Fruit fly (Drosophila melanogaster) whole organism, embryonic: ENCODE data around the gene sdt.

ENCODE experiments used
- B-H1 ChIP-seq: fragments of 200-800 bp; sonication (Bioruptor generic); IDR thresholded peaks from 3 replicates; pipeline ENCODE4 v1.3.6; 2022; ENCODE audit warnings: missing biosample characterization, missing genetic modification characterization
- BtbVII ChIP-seq: fragments of 200-800 bp; sonication (Bioruptor generic); optimal IDR thresholded peaks from 3 replicates; lab custom pipeline; 2017; ENCODE audit warnings: missing biosample characterization, mild to moderate bottlenecking, missing genetic modification characterization
- Bteb2 ChIP-seq: fragments of 200-800 bp; sonication (Bioruptor generic); optimal IDR thresholded peaks from 2 replicates; lab custom pipeline; 2016; ENCODE audit warnings: missing biosample characterization, missing genetic modification characterization
- CG10267 ChIP-seq: fragments of 200-800 bp; sonication (Bioruptor generic); optimal IDR thresholded peaks from 2 replicates; lab custom pipeline; 2018; ENCODE audit warnings: missing biosample characterization, mild to moderate bottlenecking, missing genetic modification characterization, moderate library complexity
- CG10543 ChIP-seq: fragments of 200-800 bp; sonication (Bioruptor generic); optimal IDR thresholded peaks from 3 replicates; lab custom pipeline; 2017; ENCODE audit warnings: missing biosample characterization, mild to moderate bottlenecking, missing genetic modification characterization, moderate library complexity
- CG11696 ChIP-seq: fragments of 200-800 bp; sonication (Bioruptor generic); IDR thresholded peaks from 2 replicates; pipeline ENCODE4 v1.3.6; 2022; ENCODE audit warnings: missing biosample characterization, missing genetic modification characterization
- CG16779 ChIP-seq: fragments of 200-800 bp; sonication (Bioruptor generic); IDR thresholded peaks from 2 replicates; pipeline ENCODE4 v1.3.6; 2022; ENCODE audit warnings: missing biosample characterization, missing genetic modification characterization
- CG16813 ChIP-seq: fragments of 200-800 bp; sonication (Bioruptor generic); IDR thresholded peaks from 3 replicates; pipeline ENCODE4 v1.3.6; 2022; ENCODE audit warnings: missing biosample characterization, missing genetic modification characterization; ENCODE audit not compliant: partially characterized antibody
- CG17361 ChIP-seq: fragments of 200-800 bp; sonication (Bioruptor generic); IDR thresholded peaks from 3 replicates; pipeline ENCODE4 v1.3.6; 2022; ENCODE audit warnings: missing biosample characterization, missing genetic modification characterization
- CG18262 ChIP-seq: fragments of 200-800 bp; optimal IDR thresholded peaks from 3 replicates; lab custom pipeline; 2019; ENCODE audit warnings: missing biosample characterization, mild to moderate bottlenecking, missing genetic modification characterization, moderate library complexity
- CG1832 ChIP-seq: fragments of 200-800 bp; sonication (Bioruptor generic); optimal IDR thresholded peaks from 2 replicates; lab custom pipeline; 2017; ENCODE audit warnings: missing biosample characterization, mild to moderate bottlenecking, missing genetic modification characterization, inconsistent platforms
- CG2678 ChIP-seq: fragments of 200-800 bp; sonication (Bioruptor generic); optimal IDR thresholded peaks from 3 replicates; lab custom pipeline; 2019; ENCODE audit warnings: missing biosample characterization, mild to moderate bottlenecking, missing genetic modification characterization, moderate library complexity
- CG31388 ChIP-seq: fragments of 200-800 bp; sonication (Bioruptor generic); optimal IDR thresholded peaks from 2 replicates; lab custom pipeline; 2016; ENCODE audit warnings: missing biosample characterization, missing genetic modification characterization
- CG3847 ChIP-seq: fragments of 200-800 bp; sonication (Bioruptor generic); IDR thresholded peaks from 2 replicates; pipeline ENCODE4 v1.3.6; 2022; ENCODE audit warnings: missing biosample characterization, missing genetic modification characterization
- CG42726 ChIP-seq: fragments of 200-800 bp; sonication (Bioruptor generic); IDR thresholded peaks from 2 replicates; pipeline ENCODE4 v1.3.6; 2022; ENCODE audit warnings: missing biosample characterization, missing genetic modification characterization; ENCODE audit not compliant: partially characterized antibody
- CG5953 ChIP-seq: fragments of 200-800 bp; sonication (Bioruptor generic); IDR thresholded peaks from 2 replicates; pipeline ENCODE4 v1.3.6; 2022; ENCODE audit warnings: missing biosample characterization, missing genetic modification characterization
- CG7745 ChIP-seq: fragments of 200-800 bp; sonication (Bioruptor generic); optimal IDR thresholded peaks from 2 replicates; lab custom pipeline; 2018; ENCODE audit warnings: missing biosample characterization, mild to moderate bottlenecking, missing genetic modification characterization, moderate library complexity
- CG7839 ChIP-seq: fragments of 200-800 bp; sonication (Bioruptor generic); optimal IDR thresholded peaks from 3 replicates; lab custom pipeline; 2018; ENCODE audit warnings: missing biosample characterization, mild to moderate bottlenecking, missing genetic modification characterization, moderate library complexity
- CG8281 ChIP-seq: fragments of 200-800 bp; sonication (Bioruptor generic); optimal IDR thresholded peaks from 2 replicates; lab custom pipeline; 2018; ENCODE audit warnings: missing biosample characterization, mild to moderate bottlenecking, missing genetic modification characterization, moderate library complexity
- CG9437 ChIP-seq: fragments of 200-800 bp; sonication (Bioruptor generic); optimal IDR thresholded peaks from 2 replicates; lab custom pipeline; 2018; ENCODE audit warnings: missing biosample characterization, mild to moderate bottlenecking, missing genetic modification characterization
- CG9932 ChIP-seq: fragments of 200-800 bp; sonication (Bioruptor generic); IDR thresholded peaks from 2 replicates; pipeline ENCODE4 v1.3.6; 2022; ENCODE audit warnings: missing biosample characterization, missing genetic modification characterization
- Camta ChIP-seq: fragments of 200-800 bp; sonication (Bioruptor generic); optimal IDR thresholded peaks from 2 replicates; lab custom pipeline; 2016; ENCODE audit warnings: missing biosample characterization, missing genetic modification characterization
- Gug ChIP-seq: fragments of 200-800 bp; sonication (Bioruptor generic); IDR thresholded peaks from 4 replicates; pipeline ENCODE4 v1.3.6; 2022; ENCODE audit warnings: missing biosample characterization, missing genetic modification characterization
- Hand ChIP-seq: fragments of 200-800 bp; sonication (Bioruptor generic); optimal IDR thresholded peaks from 2 replicates; lab custom pipeline; 2017; ENCODE audit warnings: mild to moderate bottlenecking, missing biosample characterization, missing genetic modification reagents, missing genetic modification characterization
- HmgZ ChIP-seq: fragments of 200-800 bp; sonication (Bioruptor generic); optimal IDR thresholded peaks from 2 replicates; lab custom pipeline; 2018; ENCODE audit warnings: missing biosample characterization, mild to moderate bottlenecking, missing genetic modification characterization
- Hr39 ChIP-seq: fragments of >200 bp; optimal IDR thresholded peaks from 2 replicates; lab custom pipeline; 2017
- Hr51 ChIP-seq, 2 experiments: fragments of 200-800 bp; sonication (Bioruptor generic); optimal IDR thresholded peaks; 2 replicates in 1 of 2; 3 replicates in 1 of 2; lab custom pipeline; 2016 to 2018; ENCODE audit warnings: missing biosample characterization in 2 of 2, missing genetic modification characterization in 2 of 2, mild to moderate bottlenecking in 1 of 2, moderate library complexity in 1 of 2
- Lim3 ChIP-seq: fragments of 200-800 bp; sonication (Bioruptor generic); IDR thresholded peaks from 2 replicates; pipeline ENCODE4 v1.3.6; 2022; ENCODE audit warnings: missing biosample characterization, missing genetic modification characterization
- MTF-1 ChIP-seq: fragments of 200-800 bp; sonication (Bioruptor generic); optimal IDR thresholded peaks from 2 replicates; lab custom pipeline; 2018; ENCODE audit warnings: missing biosample characterization, mild to moderate bottlenecking, missing genetic modification characterization, borderline replicate concordance
- Mrtf ChIP-seq: fragments of 200-800 bp; sonication (Bioruptor generic); IDR thresholded peaks from 3 replicates; pipeline ENCODE4 v1.3.6; 2022; ENCODE audit warnings: missing biosample characterization, missing genetic modification characterization
- Neu2 ChIP-seq: fragments of 200-800 bp; sonication (Bioruptor generic); optimal IDR thresholded peaks from 3 replicates; lab custom pipeline; 2016; ENCODE audit warnings: missing biosample characterization, missing genetic modification characterization, borderline replicate concordance
- Oaz ChIP-seq: fragments of 200-800 bp; sonication (Bioruptor generic); IDR thresholded peaks from 2 replicates; pipeline ENCODE4 v1.3.6; 2022; ENCODE audit warnings: missing biosample characterization, missing genetic modification characterization
- az2 ChIP-seq: fragments of 200-800 bp; sonication (Bioruptor generic); optimal IDR thresholded peaks from 3 replicates; lab custom pipeline; 2016; ENCODE audit warnings: missing biosample characterization, missing genetic modification characterization
- bsh ChIP-seq, 2 experiments: fragments of 200-800 bp; sonication (Bioruptor generic); optimal IDR thresholded peaks; 2 replicates each; lab custom pipeline; 2017 to 2018; ENCODE audit warnings: mild to moderate bottlenecking in 2 of 2, missing biosample characterization in 2 of 2, missing genetic modification characterization in 2 of 2, moderate library complexity in 1 of 2
- corto ChIP-seq: fragments of 200-800 bp; sonication (Bioruptor generic); optimal IDR thresholded peaks from 2 replicates; lab custom pipeline; 2016; ENCODE audit warnings: missing biosample characterization, mild to moderate bottlenecking, missing genetic modification characterization, moderate library complexity
- crp ChIP-seq, 2 experiments: fragments of 200-800 bp; sonication (Bioruptor generic); optimal IDR thresholded peaks; 2 replicates in 1 of 2; 3 replicates in 1 of 2; lab custom pipeline; 2017; ENCODE audit warnings: missing biosample characterization in 2 of 2, missing genetic modification characterization in 2 of 2, mild to moderate bottlenecking in 1 of 2, moderate library complexity in 1 of 2
- dan ChIP-seq: fragments of 200-800 bp; sonication (Bioruptor generic); IDR thresholded peaks from 2 replicates; pipeline ENCODE4 v1.3.6; 2022; ENCODE audit warnings: missing biosample characterization, missing genetic modification characterization
- dm ChIP-seq: fragments of 200-800 bp; sonication (Bioruptor generic); optimal IDR thresholded peaks from 3 replicates; lab custom pipeline; 2016; ENCODE audit warnings: missing biosample characterization, missing genetic modification characterization
- esg ChIP-seq: fragments of 200-800 bp; sonication (Bioruptor generic); conservative IDR thresholded peaks from 2 replicates; pipeline ENCODE4 v1.3.6; 2022; ENCODE audit warnings: missing biosample characterization, missing genetic modification characterization
- exex ChIP-seq: fragments of 200-800 bp; sonication (Bioruptor generic); optimal IDR thresholded peaks from 4 replicates; lab custom pipeline; 2018; ENCODE audit warnings: missing biosample characterization, mild to moderate bottlenecking, missing genetic modification characterization, moderate library complexity
- gce ChIP-seq: fragments of 200-800 bp; sonication (Bioruptor generic); IDR thresholded peaks from 3 replicates; pipeline ENCODE4 v1.3.6; 2022; ENCODE audit warnings: missing biosample characterization, missing genetic modification characterization
- gem ChIP-seq: fragments of 200-800 bp; sonication (Bioruptor generic); optimal IDR thresholded peaks from 2 replicates; lab custom pipeline; 2019; ENCODE audit warnings: missing biosample characterization, mild to moderate bottlenecking, missing genetic modification characterization, moderate library complexity
- grau ChIP-seq: fragments of 200-800 bp; optimal IDR thresholded peaks from 3 replicates; lab custom pipeline; 2019; ENCODE audit warnings: missing biosample characterization, mild to moderate bottlenecking, missing genetic modification characterization, moderate library complexity
- lbe ChIP-seq: fragments of 200-800 bp; sonication (Bioruptor generic); optimal IDR thresholded peaks from 2 replicates; lab custom pipeline; 2016; ENCODE audit warnings: missing biosample characterization, mild to moderate bottlenecking, missing genetic modification characterization
- onecut ChIP-seq: fragments of 200-800 bp; sonication (Bioruptor generic); IDR thresholded peaks from 2 replicates; pipeline ENCODE4 v1.3.6; 2022; ENCODE audit warnings: missing biosample characterization, missing genetic modification characterization
- prd ChIP-seq, 3 experiments: fragments of >200 bp in 2 of 3; fragments of 200-800 bp in 1 of 3; sonication (Bioruptor generic) in 1 of 3; optimal IDR thresholded peaks in 2 of 3; IDR thresholded peaks in 1 of 3; 2 replicates in 2 of 3; 3 replicates in 1 of 3; pipeline versions ENCODE4 v1.3.6 to Lab custom; 2017 to 2022; ENCODE audit warnings: missing biosample characterization in 1 of 3, missing genetic modification characterization in 1 of 3
- sisA ChIP-seq: fragments of 200-800 bp; sonication (Bioruptor generic); IDR thresholded peaks from 2 replicates; pipeline ENCODE4 v1.3.6; 2022; ENCODE audit warnings: missing biosample characterization, missing genetic modification characterization
- slbo ChIP-seq: fragments of 200-800 bp; sonication (Bioruptor generic); IDR thresholded peaks from 2 replicates; pipeline ENCODE4 v1.3.6; 2022; ENCODE audit warnings: missing biosample characterization, missing genetic modification characterization
- twi ChIP-seq: fragments of 200-800 bp; optimal IDR thresholded peaks from 2 replicates; lab custom pipeline; 2019; ENCODE audit warnings: missing biosample characterization, mild to moderate bottlenecking, missing genetic modification characterization, moderate library complexity
- wek ChIP-seq: fragments of 200-800 bp; sonication (Bioruptor generic); optimal IDR thresholded peaks from 3 replicates; lab custom pipeline; 2018; ENCODE audit warnings: missing biosample characterization, mild to moderate bottlenecking, missing genetic modification characterization, moderate library complexity

Gene sdt

DNA sequence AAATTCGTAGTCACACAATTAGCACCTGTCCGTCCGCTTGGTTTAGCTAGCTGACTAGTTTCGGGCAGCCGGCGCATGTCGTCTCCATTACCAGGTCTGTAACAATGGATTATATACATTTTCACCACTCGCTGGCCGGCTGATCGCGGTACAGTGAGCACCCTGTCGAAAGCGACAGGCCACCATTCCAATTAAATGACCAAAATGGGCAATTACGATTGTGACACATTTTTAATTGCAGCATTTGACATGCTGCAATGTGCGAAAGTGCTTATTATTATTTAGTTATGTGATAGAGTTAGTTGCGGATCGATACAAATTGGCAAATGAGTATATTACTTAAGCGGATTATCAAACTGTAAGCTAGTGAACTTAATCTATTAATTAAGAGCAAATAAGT lies 84.9 kb downstream of the sdt start (continued):
- TF ChIP-seq CG42726 (GFP tag; lab: Robert Waterston, UW): no peak
- TF ChIP-seq CG8281 (tag; lab: Kevin White, UChicago): no peak
- no peak for TF ChIP-seq B-H1 (GFP tag; lab: Robert Waterston, UW)
- TF ChIP-seq CG17361 (GFP tag; lab: Robert Waterston, UW): peak; percentile 42; the same call in 1 of the 3 replicates
- TF ChIP-seq Hr51 (GFP tag; optimal IDR thresholded peaks at IDR 0.05; lab: Kevin White, UChicago): peak in 1 of 2 experiments; percentile 30
- TF ChIP-seq CG16779: no peak
- no peak for TF ChIP-seq CG5953 (GFP tag; lab: Robert Waterston, UW)
- TF ChIP-seq wek (GFP tag; lab: Kevin White, UChicago): no peak
- TF ChIP-seq Bteb2 (GFP tag; lab: Kevin White, UChicago): no peak
- no peak for TF ChIP-seq crp (GFP tag; optimal IDR thresholded peaks at IDR 0.05; lab: Kevin White, UChicago)
- 0 out of 2 replicates have a peak, but pooled peaks have one; percentile 27 for TF ChIP-seq sisA
- 0 out of 2 replicates have a peak, but pooled peaks have one; percentile 7 for TF ChIP-seq Oaz (GFP tag; lab: Robert Waterston, UW)
- no peak for TF ChIP-seq CG16813 (GFP tag; lab: Robert Waterston, UW)
- TF ChIP-seq CG11696 (GFP tag; lab: Robert Waterston, UW): no peak
- peak; percentile 44 for TF ChIP-seq CG2678 (tag; lab: Kevin White, UChicago)
- TF ChIP-seq prd (optimal IDR thresholded peaks at IDR 0.05; lab: Kevin White, UChicago): no peak
- peak; percentile 18; the same call in 1 of the 3 replicates for TF ChIP-seq prd (GFP tag; IDR thresholded peaks at IDR 0.05; lab: Robert Waterston, UW)
- TF ChIP-seq corto (GFP tag; lab: Kevin White, UChicago): no peak
- no peak for TF ChIP-seq HmgZ (tag; lab: Kevin White, UChicago)
- TF ChIP-seq CG9437 (GFP tag; lab: Kevin White, UChicago): peak; percentile 12
- no peak for TF ChIP-seq Hand (GFP tag; lab: Kevin White, UChicago)
- no peak for TF ChIP-seq lbe
- no peak for TF ChIP-seq onecut (GFP tag; lab: Robert Waterston, UW)
- TF ChIP-seq grau (tag; lab: Kevin White, UChicago): peak; percentile 76
- no peak for TF ChIP-seq Gug (GFP tag; lab: Robert Waterston, UW)
- TF ChIP-seq Hr39: no peak
- TF ChIP-seq gem (tag; lab: Kevin White, UChicago): peak; percentile 34
- no peak for TF ChIP-seq gce (GFP tag; lab: Robert Waterston, UW)
- no peak for TF ChIP-seq exex
- TF ChIP-seq CG3847 (GFP tag; lab: Robert Waterston, UW): peak; percentile 10; the same call in 1 of the 2 replicates
- no peak for TF ChIP-seq CG7745
- no peak for TF ChIP-seq Mrtf (GFP tag; lab: Robert Waterston, UW)
- no peak for TF ChIP-seq BtbVII (GFP tag; lab: Kevin White, UChicago)
- TF ChIP-seq Lim3 (GFP tag; lab: Robert Waterston, UW): no peak
- peak; percentile 37 for TF ChIP-seq slbo (GFP tag; lab: Robert Waterston, UW)
- TF ChIP-seq CG7839 (tag; lab: Kevin White, UChicago): peak; percentile 20
- TF ChIP-seq MTF-1 (GFP tag; lab: Kevin White, UChicago): no peak
- no peak for TF ChIP-seq twi
- no peak for TF ChIP-seq Camta (GFP tag; lab: Kevin White, UChicago)
- no peak for TF ChIP-seq CG1832 (GFP tag; lab: Kevin White, UChicago)
- TF ChIP-seq Neu2 (GFP tag; lab: Kevin White, UChicago): no peak
- no peak for TF ChIP-seq CG10267 (tag; lab: Kevin White, UChicago)
- no peak for TF ChIP-seq CG31388 (GFP tag; lab: Kevin White, UChicago)
- no peak for TF ChIP-seq dan (GFP tag; lab: Robert Waterston, UW)
- TF ChIP-seq CG18262: peak; percentile 9
- TF ChIP-seq az2: no peak
- TF ChIP-seq dm (GFP tag; lab: Kevin White, UChicago): no peak
- TF ChIP-seq CG9932 (GFP tag; lab: Robert Waterston, UW): peak; percentile 25; the same call in 1 of the 2 replicates
- TF ChIP-seq CG10543 (GFP tag; lab: Kevin White, UChicago): no peak
- TF ChIP-seq esg (GFP tag; lab: Robert Waterston, UW): no peak
- no peak for TF ChIP-seq bsh (GFP tag; optimal IDR thresholded peaks at IDR 0.05; lab: Kevin White, UChicago)
